Worm (Caenorhabditis elegans) whole organism, young adult: Measurements from ENCODE around the gene rfp-1.

Source experiments
- B0336.3 ChIP-seq: fragments of 200-800 bp; sonication (Bioruptor generic); IDR thresholded peaks from 2 replicates; pipeline ENCODE4 v1.3.6; 2022; ENCODE audit warnings: missing genetic modification characterization, missing compliant biosample characterization
- C17E4.6 ChIP-seq: fragments of 200-800 bp; sonication (Bioruptor generic); IDR thresholded peaks from 2 replicates; pipeline ENCODE4 v1.3.6; 2022; ENCODE audit warnings: missing genetic modification reagents, missing genetic modification characterization, missing compliant biosample characterization
- F22D6.2 ChIP-seq: sonication (generic microtip); optimal IDR thresholded peaks from 2 replicates; lab custom pipeline; 2016; ENCODE audit warnings: mild to moderate bottlenecking, missing genetic modification characterization, missing compliant biosample characterization
- F23B12.7 ChIP-seq: sonication (generic microtip); optimal IDR thresholded peaks from 2 replicates; lab custom pipeline; 2017; ENCODE audit warnings: missing genetic modification characterization, mild to moderate bottlenecking, missing compliant biosample characterization, antibody characterized with exemption, moderate library complexity; ENCODE audit not compliant: insufficient read depth
- F33H1.4 ChIP-seq: fragments of 200-800 bp; sonication (Bioruptor generic); IDR thresholded peaks from 2 replicates; pipeline ENCODE4 v1.3.6; 2022; ENCODE audit warnings: missing genetic modification reagents, missing genetic modification characterization, missing compliant biosample characterization
- F49E8.2 ChIP-seq: sonication (generic microtip); optimal IDR thresholded peaks from 3 replicates; lab custom pipeline; 2017; ENCODE audit warnings: missing genetic modification characterization, mild to moderate bottlenecking, missing compliant biosample characterization, antibody characterized with exemption, moderate library complexity; ENCODE audit not compliant: insufficient read depth
- Y53F4B.3 ChIP-seq: fragments of 200-800 bp; sonication (Bioruptor generic); IDR thresholded peaks from 2 replicates; pipeline ENCODE4 v1.3.6; 2022; ENCODE audit warnings: missing genetic modification reagents, missing genetic modification characterization, missing compliant biosample characterization
- Y56A3A.18 ChIP-seq: fragments of 200-800 bp; sonication (Bioruptor generic); IDR thresholded peaks from 2 replicates; pipeline ENCODE4 v1.3.6; 2022; ENCODE audit warnings: missing genetic modification reagents, missing genetic modification characterization, missing compliant biosample characterization
- attf-6 ChIP-seq: fragments of 200-800 bp; sonication (Bioruptor generic); IDR thresholded peaks from 2 replicates; pipeline ENCODE4 v1.3.6; 2022; ENCODE audit warnings: missing genetic modification reagents, missing genetic modification characterization, missing compliant biosample characterization
- ceh-58 ChIP-seq: fragments of 200-800 bp; sonication (Bioruptor generic); IDR thresholded peaks from 2 replicates; pipeline ENCODE4 v1.3.6; 2022; ENCODE audit warnings: missing genetic modification characterization, missing compliant biosample characterization
- dpl-1 ChIP-seq: fragments of 150-350 bp; optimal IDR thresholded peaks from 2 replicates; lab custom pipeline; 2014; ENCODE audit warnings: missing biosample characterization, missing genetic modification reagents, missing genetic modification characterization
- efl-1 ChIP-seq: fragments of 150-350 bp; optimal IDR thresholded peaks from 2 replicates; lab custom pipeline; 2014; ENCODE audit warnings: missing biosample characterization, missing genetic modification reagents, missing genetic modification characterization
- fkh-3 ChIP-seq: sonication (generic microtip); optimal IDR thresholded peaks from 2 replicates; lab custom pipeline; 2016; ENCODE audit warnings: mild to moderate bottlenecking, missing genetic modification characterization, missing compliant biosample characterization
- hlh-26 ChIP-seq: fragments of 200-800 bp; sonication (Bioruptor generic); conservative IDR thresholded peaks from 2 replicates; pipeline ENCODE4 v1.3.6; 2022; ENCODE audit warnings: missing genetic modification reagents, missing genetic modification characterization, missing compliant biosample characterization
- hmg-1.2 ChIP-seq: fragments of 200-800 bp; sonication (Bioruptor generic); IDR thresholded peaks from 2 replicates; pipeline ENCODE4 v1.3.6; 2022; ENCODE audit warnings: missing genetic modification reagents, missing genetic modification characterization, missing compliant biosample characterization
- let-526 ChIP-seq: fragments of 200-800 bp; sonication (Bioruptor generic); IDR thresholded peaks from 2 replicates; pipeline ENCODE4 v1.3.6; 2022; ENCODE audit warnings: missing genetic modification reagents, missing genetic modification characterization, missing compliant biosample characterization
- lin-40 ChIP-seq: sonication (generic microtip); optimal IDR thresholded peaks from 2 replicates; lab custom pipeline; 2016; ENCODE audit warnings: missing genetic modification characterization, mild to moderate bottlenecking, missing compliant biosample characterization, missing genotype, missing genetic modification reagents
- lin-54 ChIP-seq: fragments of 200-800 bp; sonication (Bioruptor generic); optimal IDR thresholded peaks from 2 replicates; lab custom pipeline; 2018; ENCODE audit warnings: mild to moderate bottlenecking, missing genetic modification characterization, missing compliant biosample characterization
- lsl-1 ChIP-seq: fragments of 200-800 bp; sonication (Bioruptor generic); optimal IDR thresholded peaks from 2 replicates; lab custom pipeline; 2018; ENCODE audit warnings: mild to moderate bottlenecking, missing genetic modification characterization, moderate library complexity, missing compliant biosample characterization
- madf-6 ChIP-seq: fragments of 200-800 bp; sonication (Bioruptor generic); IDR thresholded peaks from 2 replicates; pipeline ENCODE4 v1.3.6; 2022; ENCODE audit warnings: missing genetic modification reagents, missing genetic modification characterization, missing compliant biosample characterization
- madf-8 ChIP-seq: fragments of 200-800 bp; sonication (Bioruptor generic); conservative IDR thresholded peaks from 2 replicates; pipeline ENCODE4 v1.3.6; 2022; ENCODE audit warnings: missing genetic modification reagents, missing genetic modification characterization, missing compliant biosample characterization
- mel-28 ChIP-seq: sonication (generic microtip); optimal IDR thresholded peaks from 2 replicates; lab custom pipeline; 2016; ENCODE audit warnings: borderline replicate concordance, mild to moderate bottlenecking, missing genetic modification characterization, missing compliant biosample characterization
- mes-4 ChIP-seq: sonication (generic microtip); optimal IDR thresholded peaks from 2 replicates; lab custom pipeline; 2016; ENCODE audit warnings: missing genotype, missing genetic modification characterization, missing compliant biosample characterization
- rcor-1 ChIP-seq: fragments of 200-800 bp; sonication (Bioruptor generic); IDR thresholded peaks from 2 replicates; pipeline ENCODE4 v1.3.6; 2022; ENCODE audit warnings: missing genetic modification reagents, missing genetic modification characterization, missing compliant biosample characterization
- snpc-1.3 ChIP-seq: sonication (generic microtip); optimal IDR thresholded peaks from 2 replicates; lab custom pipeline; 2017; ENCODE audit warnings: missing genetic modification characterization, mild to moderate bottlenecking, missing compliant biosample characterization, antibody characterized with exemption, moderate library complexity, missing genotype, missing genetic modification reagents; ENCODE audit not compliant: insufficient read depth
- tbp1 ChIP-seq: fragments of 200-800 bp; sonication (Bioruptor generic); optimal IDR thresholded peaks from 2 replicates; lab custom pipeline; 2018; ENCODE audit warnings: mild to moderate bottlenecking, missing genetic modification characterization, missing compliant biosample characterization
- tbx-9 ChIP-seq: sonication (generic microtip); optimal IDR thresholded peaks from 2 replicates; lab custom pipeline; 2016; ENCODE audit warnings: borderline replicate concordance, missing genetic modification characterization, inconsistent platforms, missing compliant biosample characterization
- ztf-18 ChIP-seq: sonication (generic microtip); optimal IDR thresholded peaks from 2 replicates; lab custom pipeline; 2016; ENCODE audit warnings: missing genotype, mild to moderate bottlenecking, missing genetic modification characterization, missing compliant biosample characterization
- ztf-22 ChIP-seq: fragments of 200-800 bp; sonication (Bioruptor generic); optimal IDR thresholded peaks from 2 replicates; lab custom pipeline; 2018; ENCODE audit warnings: mild to moderate bottlenecking, missing genetic modification characterization, moderate library complexity, missing compliant biosample characterization
- ztf-26 ChIP-seq: sonication (generic microtip); optimal IDR thresholded peaks from 2 replicates; lab custom pipeline; 2017; ENCODE audit warnings: missing genetic modification characterization, missing compliant biosample characterization

The rfp-1 gene

DNA sequence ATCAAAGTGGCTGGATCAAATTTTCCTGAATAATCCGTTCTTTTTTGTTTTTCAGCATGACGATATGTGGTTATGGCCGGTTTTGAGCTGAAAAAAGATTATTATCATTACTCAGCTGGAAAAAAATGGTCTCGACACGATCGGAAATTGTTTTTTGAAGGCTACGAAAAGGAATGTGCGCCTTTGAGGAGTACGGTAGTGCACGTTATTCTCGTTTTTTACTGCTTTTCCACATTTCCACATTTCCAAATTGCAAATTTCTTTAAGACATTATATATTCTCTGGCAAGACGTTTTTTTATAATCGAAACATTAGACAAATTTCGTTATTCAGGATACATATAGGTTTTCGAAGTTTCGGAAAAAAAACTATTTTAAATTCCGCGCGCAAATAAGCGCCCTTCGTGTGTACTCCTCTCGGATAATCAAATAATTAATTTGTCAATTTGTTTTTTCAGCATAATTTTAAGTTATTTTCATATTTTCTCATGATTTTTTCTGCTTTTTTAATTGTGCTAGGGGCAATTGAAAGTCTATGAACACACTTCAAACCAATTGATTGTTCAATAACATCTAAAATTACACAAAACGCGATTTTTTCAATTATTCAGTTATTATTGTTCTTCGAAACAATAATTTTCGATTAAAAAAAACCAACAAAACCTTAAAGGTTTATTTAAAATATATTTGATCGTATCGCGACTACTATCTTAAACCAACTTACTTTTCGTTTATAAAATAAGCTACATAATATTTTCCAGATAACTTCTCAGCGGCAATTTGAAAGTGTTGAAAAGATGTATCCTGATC lies 5.0 kb downstream of the rfp-1 start, which contains the start of gene R05D3.3 (continued):
- peak; percentile 74 for TF ChIP-seq lsl-1 (GFP tag; lab: Kevin White, UChicago)
- TF ChIP-seq hlh-26: no peak
- TF ChIP-seq tbx-9 (tag; lab: Kevin White, UChicago): no peak
- TF ChIP-seq, all 124 proteins: peak for 5

DNA sequence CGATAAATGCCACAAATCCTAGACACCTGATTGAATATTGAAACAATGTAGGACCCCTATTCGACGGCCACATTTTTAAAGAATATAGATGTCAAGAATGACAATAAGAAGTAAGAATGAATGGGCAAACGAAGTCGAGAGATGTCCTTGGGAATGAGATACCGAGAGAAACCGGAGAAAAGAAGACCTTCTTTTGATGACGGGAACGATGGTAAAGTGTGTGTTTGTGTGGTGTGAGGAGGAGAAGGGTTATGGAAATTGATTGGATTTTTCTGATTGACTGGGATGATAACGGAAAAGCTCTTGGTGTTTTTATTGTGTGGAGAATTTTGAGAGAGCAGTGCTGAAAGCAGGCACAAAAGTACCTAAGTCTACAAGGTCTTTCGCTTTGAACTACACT lies 10.2 kb downstream of the rfp-1 start, which contains the start of gene R05D3.9:
R05D3.9 (minus strand) TSS at position 101 of the 400 bp plus-strand sequence.
- no peak for TF ChIP-seq ztf-26 (tag; lab: Kevin White, UChicago)
- no peak for TF ChIP-seq let-526 (GFP tag; lab: Robert Waterston, UW)

DNA sequence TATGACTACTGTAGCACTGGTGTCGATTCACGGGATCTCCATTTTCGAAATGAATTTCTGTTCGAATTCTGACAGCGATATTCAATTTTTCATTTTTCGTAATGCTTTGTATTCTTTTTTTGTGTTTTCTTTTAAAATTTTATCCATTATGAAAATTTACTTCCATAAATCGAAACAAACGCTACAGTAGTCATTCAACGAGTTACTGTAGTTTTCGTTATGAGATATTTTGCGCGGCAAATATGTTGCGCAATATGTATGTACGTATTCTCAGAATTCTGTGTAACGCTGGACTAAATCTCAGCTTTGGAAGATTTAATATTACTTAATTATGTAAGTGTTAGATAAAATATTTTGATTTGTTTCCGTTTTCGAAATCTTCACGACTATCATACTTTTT lies 10.8 kb downstream of the rfp-1 start:
- no peak for TF ChIP-seq fkh-3 (tag; lab: Kevin White, UChicago)
- no peak for TF ChIP-seq ztf-22 (GFP tag; lab: Kevin White, UChicago)
- TF ChIP-seq madf-8 (GFP tag; lab: Robert Waterston, UW): no peak
- TF ChIP-seq mes-4 (tag; lab: Kevin White, UChicago): no peak
- no peak for TF ChIP-seq F23B12.7 (tag; lab: Kevin White, UChicago)
- TF ChIP-seq B0336.3 (GFP tag; lab: Robert Waterston, UW): no peak
- no peak for TF ChIP-seq F49E8.2 (tag; lab: Kevin White, UChicago)
- TF ChIP-seq hmg-1.2 (GFP tag; lab: Robert Waterston, UW): no peak
- no peak for TF ChIP-seq dpl-1 (GFP tag; lab: Kevin White, UChicago)
- TF ChIP-seq ztf-18 (tag; lab: Kevin White, UChicago): no peak
- no peak for TF ChIP-seq rcor-1 (GFP tag; lab: Robert Waterston, UW)
- no peak for TF ChIP-seq ceh-58 (GFP tag; lab: Robert Waterston, UW)
- no peak for TF ChIP-seq F22D6.2 (tag; lab: Kevin White, UChicago)
- TF ChIP-seq Y53F4B.3 (GFP tag; lab: Robert Waterston, UW): no peak

DNA sequence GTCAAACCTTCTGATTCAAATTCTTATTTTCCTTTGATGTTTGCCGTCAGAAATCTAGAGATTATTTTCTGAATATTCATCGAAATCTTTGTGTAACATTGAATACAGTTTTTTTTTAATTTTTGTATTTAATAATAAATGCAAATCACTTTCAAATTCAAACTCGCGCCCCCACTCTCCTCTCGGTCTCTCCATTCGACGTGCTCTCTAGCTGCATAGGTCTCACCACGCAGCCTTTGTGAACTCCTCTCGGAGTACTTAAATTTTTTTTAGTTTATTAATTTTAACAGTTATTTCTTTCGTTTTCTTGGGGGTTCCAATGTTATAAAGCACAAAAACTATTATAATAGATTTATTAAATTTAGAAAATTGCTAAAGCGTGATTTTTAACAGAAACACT lies 11.8 kb downstream of the rfp-1 start:
- TF ChIP-seq lin-40 (tag; lab: Kevin White, UChicago) (no peak), F23B12.7 (tag; lab: Kevin White, UChicago) (no peak), snpc-1.3 (tag; lab: Kevin White, UChicago) (peak; percentile 54), lin-54 (peak; percentile 64), madf-6 (GFP tag; lab: Robert Waterston, UW) (peak; percentile 28; the same call in 1 of the 2 replicates), Y56A3A.18 (GFP tag; lab: Robert Waterston, UW) (no peak), C17E4.6 (no peak), F33H1.4 (GFP tag; lab: Robert Waterston, UW) (peak; percentile 69), hmg-1.2 (GFP tag; lab: Robert Waterston, UW) (peak; percentile 71), tbp1 (GFP tag; lab: Kevin White, UChicago) (no peak), efl-1 (GFP tag; lab: Kevin White, UChicago) (peak; percentile 60), mel-28 (tag; lab: Kevin White, UChicago) (no peak), lsl-1 (GFP tag; lab: Kevin White, UChicago) (peak; percentile 38), F49E8.2 (tag; lab: Kevin White, UChicago) (no peak), attf-6 (GFP tag; lab: Robert Waterston, UW) (no peak)
